Fruit fly (Drosophila melanogaster) whole organism, embryonic: Measurements from ENCODE around the gene ND-24L.
A peak's percentile ranks its signal among the peaks of the same experiment; 100 is the strongest.

Experiments
- CG11456 ChIP-seq: fragments of 200-800 bp; sonication (Bioruptor generic); IDR thresholded peaks from 3 replicates; pipeline ENCODE4 v1.3.6; 2022; ENCODE audit warnings: missing biosample characterization, missing genetic modification characterization
- CG11723 ChIP-seq: fragments of 200-800 bp; sonication (Bioruptor generic); optimal IDR thresholded peaks from 2 replicates; lab custom pipeline; 2017; ENCODE audit warnings: missing biosample characterization, mild to moderate bottlenecking, missing genetic modification characterization
- CG12155 ChIP-seq: fragments of 200-800 bp; sonication (Bioruptor generic); optimal IDR thresholded peaks from 3 replicates; lab custom pipeline; 2016; ENCODE audit warnings: missing biosample characterization, missing genetic modification characterization
- CG12942 ChIP-seq: fragments of 200-800 bp; sonication (Bioruptor generic); optimal IDR thresholded peaks from 3 replicates; lab custom pipeline; 2016; ENCODE audit warnings: missing biosample characterization, missing genetic modification characterization
- CG13624 ChIP-seq: fragments of 200-800 bp; sonication (Bioruptor generic); optimal IDR thresholded peaks from 2 replicates; lab custom pipeline; 2016; ENCODE audit warnings: missing biosample characterization, missing genetic modification characterization
- CG14860 ChIP-seq: fragments of 200-800 bp; sonication (Bioruptor generic); IDR thresholded peaks from 3 replicates; pipeline ENCODE4 v1.3.6; 2022; ENCODE audit warnings: missing biosample characterization, missing genetic modification characterization; ENCODE audit not compliant: partially characterized antibody
- CG15514 ChIP-seq: fragments of 200-800 bp; sonication (Bioruptor generic); optimal IDR thresholded peaks from 3 replicates; lab custom pipeline; 2017; ENCODE audit warnings: missing biosample characterization, missing genetic modification characterization, mild to moderate bottlenecking, moderate library complexity, missing genetic modification reagents
- CG18619 ChIP-seq: fragments of 200-800 bp; sonication (Bioruptor generic); optimal IDR thresholded peaks from 3 replicates; lab custom pipeline; 2017; ENCODE audit warnings: missing biosample characterization, mild to moderate bottlenecking, missing genetic modification characterization
- CG3407 ChIP-seq: fragments of 200-800 bp; sonication (Bioruptor generic); optimal IDR thresholded peaks from 2 replicates; lab custom pipeline; 2018; ENCODE audit warnings: missing biosample characterization, mild to moderate bottlenecking, missing genetic modification characterization
- CG34422 ChIP-seq: fragments of 200-800 bp; sonication (Bioruptor generic); IDR thresholded peaks from 3 replicates; pipeline ENCODE4 v1.3.6; 2022; ENCODE audit warnings: missing biosample characterization, missing genetic modification characterization
- CG42726 ChIP-seq: fragments of 200-800 bp; sonication (Bioruptor generic); IDR thresholded peaks from 2 replicates; pipeline ENCODE4 v1.3.6; 2022; ENCODE audit warnings: missing biosample characterization, missing genetic modification characterization; ENCODE audit not compliant: partially characterized antibody
- CG7271 ChIP-seq: fragments of 200-800 bp; sonication (Bioruptor generic); optimal IDR thresholded peaks from 2 replicates; lab custom pipeline; 2018; ENCODE audit warnings: missing biosample characterization, mild to moderate bottlenecking, missing genetic modification characterization, moderate library complexity
- CG7357 ChIP-seq: fragments of 200-800 bp; sonication (Bioruptor generic); IDR thresholded peaks from 3 replicates; pipeline ENCODE4 v1.3.6; 2022; ENCODE audit warnings: missing biosample characterization, missing genetic modification characterization
- CG8944 ChIP-seq: fragments of 200-800 bp; sonication (Bioruptor generic); optimal IDR thresholded peaks from 3 replicates; lab custom pipeline; 2016; ENCODE audit warnings: missing biosample characterization, missing genetic modification characterization
- Chrac-16 ChIP-seq: fragments of 200-800 bp; sonication (Bioruptor generic); optimal IDR thresholded peaks from 3 replicates; lab custom pipeline; 2016; ENCODE audit warnings: missing biosample characterization, missing genetic modification characterization
- E2f1 ChIP-seq: fragments of 200-800 bp; sonication (Bioruptor generic); IDR thresholded peaks from 2 replicates; pipeline ENCODE4 v1.3.6; 2022; ENCODE audit warnings: missing biosample characterization, missing genetic modification characterization
- Eip74EF ChIP-seq, 2 experiments: fragments of 200-800 bp in 1 of 2; fragments of >200 bp in 1 of 2; sonication (Bioruptor generic) in 1 of 2; optimal IDR thresholded peaks; 2 replicates each; lab custom pipeline; 2017 to 2019; ENCODE audit warnings: missing biosample characterization in 2 of 2, missing genetic modification characterization in 2 of 2, mild to moderate bottlenecking in 1 of 2, moderate library complexity in 1 of 2
- Ets65A ChIP-seq: fragments of 200-800 bp; sonication (Bioruptor generic); peaks from one replicate; lab custom pipeline; 2016; ENCODE audit warnings: missing biosample characterization, missing genetic modification characterization
- GATAe ChIP-seq: fragments of 200-800 bp; sonication (Bioruptor generic); conservative IDR thresholded peaks from 2 replicates; pipeline ENCODE4 v1.3.6; 2022; ENCODE audit warnings: missing biosample characterization, missing genetic modification characterization
- Hsf ChIP-seq: fragments of 200-800 bp; sonication (Bioruptor generic); optimal IDR thresholded peaks from 3 replicates; lab custom pipeline; 2016; ENCODE audit warnings: missing biosample characterization, missing genetic modification characterization
- MESR4 ChIP-seq: fragments of 200-800 bp; sonication (Bioruptor generic); optimal IDR thresholded peaks from 2 replicates; lab custom pipeline; 2018; ENCODE audit warnings: missing biosample characterization, mild to moderate bottlenecking, missing genetic modification characterization, moderate library complexity
- Med ChIP-seq: fragments of 200-800 bp; sonication (Bioruptor generic); peaks from one replicate; lab custom pipeline; 2016; ENCODE audit warnings: missing biosample characterization, missing genetic modification characterization, mild to moderate bottlenecking, inconsistent platforms, moderate library complexity
- Nf-YA ChIP-seq: fragments of 200-800 bp; sonication (Bioruptor generic); IDR thresholded peaks from 2 replicates; pipeline ENCODE4 v1.3.6; 2022; ENCODE audit warnings: missing biosample characterization, missing genetic modification characterization
- Nf-YC ChIP-seq: fragments of 200-800 bp; optimal IDR thresholded peaks from 3 replicates; lab custom pipeline; 2019; ENCODE audit warnings: missing biosample characterization, mild to moderate bottlenecking, missing genetic modification characterization, moderate library complexity
- Optix ChIP-seq: fragments of 200-800 bp; sonication (Bioruptor generic); IDR thresholded peaks from 3 replicates; pipeline ENCODE4 v1.3.6; 2022; ENCODE audit warnings: missing biosample characterization, missing genetic modification characterization
- Rfx ChIP-seq: fragments of 200-800 bp; sonication (Bioruptor generic); IDR thresholded peaks from 2 replicates; pipeline ENCODE4 v1.3.6; 2022; ENCODE audit warnings: missing biosample characterization, missing genetic modification characterization
- YL-1 ChIP-seq: fragments of 200-800 bp; sonication (Bioruptor generic); optimal IDR thresholded peaks from 3 replicates; lab custom pipeline; 2017; ENCODE audit warnings: missing biosample characterization, mild to moderate bottlenecking, missing genetic modification characterization
- ab ChIP-seq: fragments of 200-800 bp; sonication (Bioruptor generic); optimal IDR thresholded peaks from 2 replicates; lab custom pipeline; 2016; ENCODE audit warnings: missing biosample characterization, missing genetic modification characterization
- amos ChIP-seq: fragments of 200-800 bp; sonication (Bioruptor generic); IDR thresholded peaks from 2 replicates; pipeline ENCODE4 v1.3.6; 2022; ENCODE audit warnings: missing biosample characterization, missing genetic modification characterization; ENCODE audit not compliant: partially characterized antibody
- bbx ChIP-seq: fragments of 200-800 bp; sonication (Bioruptor generic); IDR thresholded peaks from 2 replicates; pipeline ENCODE4 v1.3.6; 2022; ENCODE audit warnings: missing biosample characterization, missing genetic modification characterization; ENCODE audit not compliant: partially characterized antibody
- cato ChIP-seq: fragments of 200-800 bp; sonication (Bioruptor generic); optimal IDR thresholded peaks from 2 replicates; lab custom pipeline; 2016; ENCODE audit warnings: missing biosample characterization, missing genetic modification characterization, borderline replicate concordance
- chif ChIP-seq, 2 experiments: fragments of 200-800 bp; sonication (Bioruptor generic); optimal IDR thresholded peaks; 3 replicates each; lab custom pipeline; 2016; ENCODE audit warnings: missing biosample characterization in 2 of 2, missing genetic modification characterization in 2 of 2
- crp ChIP-seq, 2 experiments: fragments of 200-800 bp; sonication (Bioruptor generic); optimal IDR thresholded peaks; 2 replicates in 1 of 2; 3 replicates in 1 of 2; lab custom pipeline; 2017; ENCODE audit warnings: missing biosample characterization in 2 of 2, missing genetic modification characterization in 2 of 2, mild to moderate bottlenecking in 1 of 2, moderate library complexity in 1 of 2
- dan ChIP-seq: fragments of 200-800 bp; sonication (Bioruptor generic); IDR thresholded peaks from 2 replicates; pipeline ENCODE4 v1.3.6; 2022; ENCODE audit warnings: missing biosample characterization, missing genetic modification characterization
- ewg ChIP-seq: fragments of 200-800 bp; sonication (Bioruptor generic); optimal IDR thresholded peaks from 3 replicates; lab custom pipeline; 2017; ENCODE audit warnings: mild to moderate bottlenecking, missing biosample characterization, missing genetic modification reagents, missing genetic modification characterization
- exex ChIP-seq: fragments of 200-800 bp; sonication (Bioruptor generic); optimal IDR thresholded peaks from 4 replicates; lab custom pipeline; 2018; ENCODE audit warnings: missing biosample characterization, mild to moderate bottlenecking, missing genetic modification characterization, moderate library complexity
- lbe ChIP-seq: fragments of 200-800 bp; sonication (Bioruptor generic); optimal IDR thresholded peaks from 2 replicates; lab custom pipeline; 2016; ENCODE audit warnings: missing biosample characterization, mild to moderate bottlenecking, missing genetic modification characterization
- mam ChIP-seq: fragments of 200-800 bp; sonication (Bioruptor generic); optimal IDR thresholded peaks from 3 replicates; lab custom pipeline; 2016; ENCODE audit warnings: missing biosample characterization, missing genetic modification characterization
- nau ChIP-seq: fragments of 200-800 bp; sonication (Bioruptor generic); optimal IDR thresholded peaks from 3 replicates; lab custom pipeline; 2017; ENCODE audit warnings: missing biosample characterization, mild to moderate bottlenecking, missing genetic modification characterization, missing genetic modification reagents
- oc ChIP-seq: fragments of 200-800 bp; sonication (Bioruptor generic); optimal IDR thresholded peaks from 2 replicates; lab custom pipeline; 2018; ENCODE audit warnings: missing biosample characterization, mild to moderate bottlenecking, missing genetic modification characterization, moderate library complexity
- salm ChIP-seq: fragments of 200-800 bp; sonication (Bioruptor generic); optimal IDR thresholded peaks from 2 replicates; lab custom pipeline; 2018; ENCODE audit warnings: missing biosample characterization, mild to moderate bottlenecking, missing genetic modification characterization
- sens-2 ChIP-seq: fragments of 200-800 bp; sonication (Bioruptor generic); IDR thresholded peaks from 2 replicates; pipeline ENCODE4 v1.3.6; 2022; ENCODE audit warnings: missing biosample characterization, missing genetic modification characterization
- shn ChIP-seq: fragments of 200-800 bp; sonication (Bioruptor generic); optimal IDR thresholded peaks from 3 replicates; lab custom pipeline; 2016; ENCODE audit warnings: missing biosample characterization, missing genetic modification characterization
- so ChIP-seq: fragments of 200-800 bp; sonication (Bioruptor generic); IDR thresholded peaks from 3 replicates; pipeline ENCODE4 v1.3.6; 2022; ENCODE audit warnings: missing biosample characterization, missing genetic modification characterization
- tin ChIP-seq: fragments of 200-800 bp; sonication (Bioruptor generic); optimal IDR thresholded peaks from 3 replicates; lab custom pipeline; 2016; ENCODE audit warnings: missing biosample characterization, missing genetic modification characterization
- tll ChIP-seq, 2 experiments: fragments of 200-800 bp in 1 of 2; fragments of >200 bp in 1 of 2; sonication (Bioruptor generic) in 1 of 2; optimal IDR thresholded peaks; 2 replicates each; lab custom pipeline; 2017 to 2019; ENCODE audit warnings: missing biosample characterization in 2 of 2, missing genetic modification characterization in 2 of 2, mild to moderate bottlenecking in 1 of 2, moderate library complexity in 1 of 2
- unc-4 ChIP-seq: fragments of 200-800 bp; sonication (Bioruptor generic); IDR thresholded peaks from 2 replicates; pipeline ENCODE4 v1.3.6; 2022; ENCODE audit warnings: missing biosample characterization, missing genetic modification characterization; ENCODE audit not compliant: partially characterized antibody

The ND-24L gene

DNA sequence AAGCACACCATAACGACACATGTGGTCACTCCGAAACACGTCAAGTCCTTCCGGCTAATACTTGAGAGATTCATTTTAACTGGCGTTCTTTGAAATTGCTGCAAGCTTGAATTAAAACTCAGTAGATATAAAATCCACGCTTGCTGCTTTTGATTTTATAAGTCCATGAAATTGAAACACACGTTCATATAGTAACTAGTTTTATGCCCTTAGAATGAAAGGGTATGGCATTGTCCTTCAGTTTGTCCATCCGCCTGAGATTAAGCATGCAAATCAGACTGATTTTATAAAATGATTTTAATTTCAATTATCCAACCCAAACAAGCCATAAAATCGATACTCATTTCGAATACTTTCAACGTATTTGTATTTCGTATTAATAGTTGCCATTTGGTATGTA is 24.0 kb upstream of the ND-24L start, which contains the start of gene brv2:
TSS of gene brv2 (minus strand) at position 101 of the 400 bp plus-strand sequence.
- no peak for TF ChIP-seq CG34422 (GFP tag; lab: Robert Waterston, UW)

dm6 chr3L:17341216-17341615 is 20.6 kb upstream of the ND-24L start, which contains the start of gene CG13727:
Gene CG13727, minus strand, starts transcription at chr3L:17341316.
- TF ChIP-seq MESR4 (GFP tag; lab: Kevin White, UChicago) (no peak), dan (no peak), ewg (GFP tag; lab: Kevin White, UChicago) (no peak), Med (GFP tag; lab: Kevin White, UChicago) (peak; percentile 26), Ets65A (GFP tag; lab: Kevin White, UChicago) (peak; percentile 89), exex (tag; lab: Kevin White, UChicago) (no peak), so (no peak), unc-4 (no peak), GATAe (GFP tag; lab: Robert Waterston, UW) (no peak), Nf-YC (tag; lab: Kevin White, UChicago) (no peak), CG8944 (no peak), CG15514 (GFP tag; lab: Kevin White, UChicago) (no peak), Hsf (GFP tag; lab: Kevin White, UChicago) (no peak), Eip74EF (GFP tag; optimal IDR thresholded peaks at IDR 0.05; lab: Kevin White, UChicago) (no peak), salm (no peak), lbe (GFP tag; lab: Kevin White, UChicago) (no peak), crp (GFP tag; optimal IDR thresholded peaks at IDR 0.05; lab: Kevin White, UChicago) (no peak)

DNA sequence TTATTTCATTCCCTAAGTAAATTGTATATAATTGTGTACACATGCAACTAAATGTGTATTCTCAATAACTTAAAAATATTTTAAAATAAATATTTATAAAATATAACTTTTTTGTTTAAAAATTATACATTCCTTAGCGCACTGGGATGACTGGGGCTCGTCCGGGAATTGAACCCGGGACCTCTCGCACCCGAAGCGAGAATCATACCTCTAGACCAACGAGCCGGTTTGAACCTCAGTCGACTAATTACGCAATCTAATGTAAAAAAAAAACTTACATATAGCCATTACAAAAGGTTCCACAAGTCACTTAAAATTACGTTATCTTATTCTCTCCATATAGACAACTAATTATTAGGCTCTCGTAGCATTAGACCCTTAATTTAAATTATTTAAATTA is 19.1 kb upstream of the ND-24L start:
- TF ChIP-seq mam (GFP tag; lab: Kevin White, UChicago) (no peak), tin (GFP tag; lab: Kevin White, UChicago) (no peak), chif (GFP tag; optimal IDR thresholded peaks at IDR 0.05; lab: Kevin White, UChicago) (no peak), E2f1 (GFP tag; lab: Robert Waterston, UW) (no peak), CG13624 (GFP tag; lab: Kevin White, UChicago) (no peak), tll (GFP tag; optimal IDR thresholded peaks at IDR 0.05; lab: Kevin White, UChicago) (no peak), CG3407 (GFP tag; lab: Kevin White, UChicago) (no peak), oc (tag; lab: Kevin White, UChicago) (no peak), Optix (GFP tag; lab: Robert Waterston, UW) (no peak), CG11456 (GFP tag; lab: Robert Waterston, UW) (no peak), nau (no peak), YL-1 (GFP tag; lab: Kevin White, UChicago) (no peak), Nf-YA (GFP tag; lab: Robert Waterston, UW) (no peak), CG12155 (GFP tag; lab: Kevin White, UChicago) (no peak), cato (GFP tag; lab: Kevin White, UChicago) (no peak), Rfx (GFP tag; lab: Robert Waterston, UW) (no peak), CG42726 (GFP tag; lab: Robert Waterston, UW) (peak; percentile 17; the same call in 1 of the 2 replicates), CG7271 (tag; lab: Kevin White, UChicago) (no peak), CG18619 (GFP tag; lab: Kevin White, UChicago) (no peak), shn (no peak), bbx (GFP tag; lab: Robert Waterston, UW) (peak; percentile 10; the same call in 1 of the 2 replicates), amos (GFP tag; lab: Robert Waterston, UW) (peak; percentile 66; the same call in 1 of the 2 replicates), CG11723 (GFP tag; lab: Kevin White, UChicago) (no peak), ab (GFP tag; lab: Kevin White, UChicago) (no peak), Chrac-16 (GFP tag; lab: Kevin White, UChicago) (no peak), CG12942 (no peak), Nf-YC (tag; lab: Kevin White, UChicago) (no peak), sens-2 (no peak), CG7357 (no peak), CG14860 (GFP tag; lab: Robert Waterston, UW) (peak; percentile 47; the same call in 2 of the 3 replicates)
